Fruit fly (Drosophila melanogaster) whole organism, wandering third instar larva: ENCODE measurements around the gene Sbds.

ENCODE experiments used
- CrebA ChIP-seq: fragments of 200-800 bp; sonication (Bioruptor generic); optimal IDR thresholded peaks from 2 replicates; lab custom pipeline; 2016; ENCODE audit warnings: missing biosample characterization, mild to moderate bottlenecking, missing genetic modification characterization, borderline replicate concordance
- GATAd ChIP-seq: sonication (Bioruptor generic); optimal IDR thresholded peaks from 2 replicates; lab custom pipeline; 2016; ENCODE audit warnings: missing biosample characterization, missing genetic modification characterization
- Myc ChIP-seq: fragments of >200 bp; optimal IDR thresholded peaks from 2 replicates; lab custom pipeline; 2017
- lola ChIP-seq: fragments of >200 bp; optimal IDR thresholded peaks from 2 replicates; lab custom pipeline; 2017; ENCODE audit warnings: missing biosample characterization, missing genetic modification characterization
- tai ChIP-seq: sonication (Bioruptor generic); optimal IDR thresholded peaks from 2 replicates; lab custom pipeline; 2016; ENCODE audit warnings: missing biosample characterization, missing genetic modification characterization
- woc ChIP-seq: sonication (Bioruptor generic); optimal IDR thresholded peaks from 2 replicates; lab custom pipeline; 2016; ENCODE audit warnings: missing biosample characterization, mild to moderate bottlenecking, missing genetic modification characterization

dm6 chr3L:6799550-6799949 lies 46.8 kb downstream of the Sbds start:
- no peak for TF ChIP-seq lola (GFP tag; lab: Kevin White, UChicago)
- TF ChIP-seq woc (GFP tag; lab: Kevin White, UChicago): no peak
- TF ChIP-seq Myc: no peak
- no peak for TF ChIP-seq tai
- no peak for TF ChIP-seq CrebA (GFP tag; lab: Kevin White, UChicago)
- no peak for TF ChIP-seq GATAd (GFP tag; lab: Kevin White, UChicago)
